Fruit fly (Drosophila melanogaster) Kc167 (cell line): Measurements from ENCODE around the gene CG17781.

ENCODE experiments used
- Myc ChIP-seq: fragments of >200 bp; optimal IDR thresholded peaks from 2 replicates; lab custom pipeline; 2017; ENCODE audit warnings: missing external identifiers
- Sin3A ChIP-seq: fragments of >200 bp; optimal IDR thresholded peaks from 2 replicates; lab custom pipeline; 2018; ENCODE audit warnings: missing external identifiers
- h ChIP-seq: fragments of >200 bp; optimal IDR thresholded peaks from 3 replicates; lab custom pipeline; 2018; ENCODE audit warnings: missing external identifiers
- insv ChIP-seq: fragments of >200 bp; optimal IDR thresholded peaks from 3 replicates; lab custom pipeline; 2018; ENCODE audit warnings: missing external identifiers
- psq ChIP-seq: fragments of >200 bp; optimal IDR thresholded peaks from 2 replicates; lab custom pipeline; 2017; ENCODE audit warnings: missing external identifiers

DNA sequence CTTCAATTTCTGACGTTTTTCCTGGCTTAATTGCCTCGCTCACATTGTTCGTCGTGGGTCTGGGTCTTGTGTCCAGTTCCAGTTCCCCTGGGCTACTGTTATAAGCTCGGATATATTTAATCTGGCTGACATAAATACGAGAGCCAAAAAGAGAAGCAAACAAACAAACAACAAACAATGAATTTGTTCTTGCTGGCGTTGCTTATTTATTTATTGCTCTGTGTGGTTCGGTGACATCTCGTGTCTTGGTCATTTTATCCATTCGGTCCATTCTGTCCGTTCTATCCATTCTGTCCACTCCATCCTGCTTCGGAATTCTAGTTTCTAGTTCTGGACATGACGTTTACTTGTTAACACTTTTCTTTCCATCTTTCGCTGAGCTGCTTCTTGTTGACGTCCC, 9.5 kb upstream of the CG17781 start, which contains the start of gene CG17780:
- TF ChIP-seq insv (lab: Kevin White, UChicago): no peak
- TF ChIP-seq h (lab: Kevin White, UChicago): no peak
- no peak for TF ChIP-seq psq (lab: Kevin White, UChicago)
- TF ChIP-seq Myc (lab: Kevin White, UChicago): no peak
- no peak for TF ChIP-seq Sin3A (lab: Kevin White, UChicago)
